Worm (Caenorhabditis elegans): Measurements from ENCODE around the gene pde-2.
A peak's percentile ranks its signal among the peaks of the same experiment; 100 is the strongest.

- TF ChIP-seq T22C8.4 (GFP tag; IDR thresholded peaks at IDR 0.05) (peak; percentile 99), ztf-29 (GFP tag; IDR thresholded peaks at IDR 0.05) (no peak)
These were observed 25.5 kb downstream of the pde-2 start, which contains the start of the genes ZK643.5 and ZK643.2 for ce11 chrIII:8956146-8956646.

Data from whole organism, midembryonic.